Fruit fly (Drosophila melanogaster) whole organism, embryonic: Measurements from ENCODE around the gene Dbp21E2.

Experiments used
- ATbp ChIP-seq: fragments of 200-800 bp; sonication (Bioruptor generic); optimal IDR thresholded peaks from 2 replicates; lab custom pipeline; 2017; ENCODE audit warnings: missing biosample characterization, mild to moderate bottlenecking, missing genetic modification characterization, missing genetic modification reagents
- CG10431 ChIP-seq: fragments of 200-800 bp; sonication (Bioruptor generic); optimal IDR thresholded peaks from 3 replicates; lab custom pipeline; 2018; ENCODE audit warnings: missing biosample characterization, mild to moderate bottlenecking, missing genetic modification characterization
- CG13287 ChIP-seq: fragments of 200-800 bp; sonication (Bioruptor generic); IDR thresholded peaks from 2 replicates; pipeline ENCODE4 v1.3.6; 2022; ENCODE audit warnings: missing biosample characterization, missing genetic modification characterization; ENCODE audit not compliant: partially characterized antibody
- CG14965 ChIP-seq: fragments of 200-800 bp; sonication (Bioruptor generic); optimal IDR thresholded peaks from 2 replicates; lab custom pipeline; 2016; ENCODE audit warnings: missing biosample characterization, missing genetic modification characterization, borderline replicate concordance
- CG16815 ChIP-seq: fragments of 200-800 bp; sonication (Bioruptor generic); optimal IDR thresholded peaks from 3 replicates; lab custom pipeline; 2017; ENCODE audit warnings: missing biosample characterization, mild to moderate bottlenecking, missing genetic modification characterization
- CG16863 ChIP-seq: fragments of 200-800 bp; sonication (Bioruptor generic); optimal IDR thresholded peaks from 3 replicates; lab custom pipeline; 2016; ENCODE audit warnings: missing biosample characterization, missing genetic modification characterization
- CG17359 ChIP-seq: fragments of 200-800 bp; sonication (Bioruptor generic); optimal IDR thresholded peaks from 3 replicates; lab custom pipeline; 2018; ENCODE audit warnings: missing biosample characterization, mild to moderate bottlenecking, missing genetic modification characterization, moderate library complexity
- CG18764 ChIP-seq: fragments of 200-800 bp; sonication (Bioruptor generic); optimal IDR thresholded peaks from 3 replicates; lab custom pipeline; 2016; ENCODE audit warnings: missing biosample characterization, missing genetic modification characterization
- CG2202 ChIP-seq: fragments of 200-800 bp; sonication (Bioruptor generic); optimal IDR thresholded peaks from 2 replicates; lab custom pipeline; 2018; ENCODE audit warnings: missing biosample characterization, mild to moderate bottlenecking, missing genetic modification characterization
- CG31224 ChIP-seq: fragments of 200-800 bp; sonication (Bioruptor generic); IDR thresholded peaks from 2 replicates; pipeline ENCODE4 v1.3.6; 2022; ENCODE audit warnings: missing biosample characterization, missing genetic modification characterization
- CG32767 ChIP-seq: fragments of 200-800 bp; sonication (Bioruptor generic); IDR thresholded peaks from 2 replicates; pipeline ENCODE4 v1.3.6; 2022; ENCODE audit warnings: missing biosample characterization, missing genetic modification characterization
- CG32772 ChIP-seq: fragments of 200-800 bp; sonication (Bioruptor generic); IDR thresholded peaks from 2 replicates; pipeline ENCODE4 v1.3.6; 2022; ENCODE audit warnings: missing biosample characterization, missing genetic modification characterization
- CG3407 ChIP-seq: fragments of 200-800 bp; sonication (Bioruptor generic); optimal IDR thresholded peaks from 2 replicates; lab custom pipeline; 2018; ENCODE audit warnings: missing biosample characterization, mild to moderate bottlenecking, missing genetic modification characterization
- CG34224 ChIP-seq: fragments of 200-800 bp; sonication (Bioruptor generic); IDR thresholded peaks from 3 replicates; pipeline ENCODE4 v1.3.6; 2022; ENCODE audit warnings: missing biosample characterization, missing genetic modification characterization; ENCODE audit not compliant: partially characterized antibody
- CG3726 ChIP-seq: fragments of 200-800 bp; sonication (Bioruptor generic); IDR thresholded peaks from 3 replicates; pipeline ENCODE4, ENCODE4 v1.3.6; 2022; ENCODE audit warnings: missing biosample characterization, missing genetic modification characterization
- CG4328 ChIP-seq: fragments of 200-800 bp; sonication (Bioruptor generic); optimal IDR thresholded peaks from 3 replicates; lab custom pipeline; 2017; ENCODE audit warnings: missing biosample characterization, missing genetic modification reagents, missing genetic modification characterization
- CG4617 ChIP-seq: fragments of 200-800 bp; sonication (Bioruptor generic); optimal IDR thresholded peaks from 3 replicates; lab custom pipeline; 2016; ENCODE audit warnings: missing biosample characterization, missing genetic modification characterization, borderline replicate concordance
- CTCF ChIP-seq: fragments of 200-800 bp; sonication (Bioruptor generic); optimal IDR thresholded peaks from 2 replicates; lab custom pipeline; 2017; ENCODE audit warnings: missing biosample characterization, mild to moderate bottlenecking, missing genetic modification characterization, moderate library complexity
- Dek ChIP-seq: fragments of 200-800 bp; sonication (Bioruptor generic); optimal IDR thresholded peaks from 3 replicates; lab custom pipeline; 2019; ENCODE audit warnings: missing biosample characterization, mild to moderate bottlenecking, missing genetic modification characterization, moderate library complexity
- GATAe ChIP-seq: fragments of 200-800 bp; sonication (Bioruptor generic); conservative IDR thresholded peaks from 2 replicates; pipeline ENCODE4 v1.3.6; 2022; ENCODE audit warnings: missing biosample characterization, missing genetic modification characterization
- Hr78 ChIP-seq, 2 experiments: fragments of 200-800 bp in 1 of 2; fragments of >200 bp in 1 of 2; sonication (Bioruptor generic) in 1 of 2; optimal IDR thresholded peaks; 2 replicates each; lab custom pipeline; 2017 to 2019; ENCODE audit warnings: missing biosample characterization in 2 of 2, missing genetic modification characterization in 2 of 2, mild to moderate bottlenecking in 1 of 2, moderate library complexity in 1 of 2
- Kr ChIP-seq: fragments of 200-800 bp; sonication (Bioruptor generic); optimal IDR thresholded peaks from 2 replicates; lab custom pipeline; 2017; ENCODE audit warnings: missing biosample characterization, mild to moderate bottlenecking, missing genetic modification characterization
- Med ChIP-seq: fragments of 200-800 bp; sonication (Bioruptor generic); peaks from one replicate; lab custom pipeline; 2016; ENCODE audit warnings: missing biosample characterization, missing genetic modification characterization, mild to moderate bottlenecking, inconsistent platforms, moderate library complexity
- NC2β ChIP-seq: fragments of 200-800 bp; sonication (Bioruptor generic); optimal IDR thresholded peaks from 2 replicates; lab custom pipeline; 2016; ENCODE audit warnings: missing biosample characterization, missing genetic modification characterization
- NK7.1 ChIP-seq: fragments of 200-800 bp; sonication (Bioruptor generic); optimal IDR thresholded peaks from 3 replicates; lab custom pipeline; 2016; ENCODE audit warnings: missing biosample characterization, missing genetic modification characterization
- PHDP ChIP-seq: fragments of 200-800 bp; sonication (Bioruptor generic); optimal IDR thresholded peaks from 3 replicates; lab custom pipeline; 2018; ENCODE audit warnings: missing biosample characterization, mild to moderate bottlenecking, missing genetic modification characterization, moderate library complexity
- Rx ChIP-seq: fragments of 200-800 bp; sonication (Bioruptor generic); IDR thresholded peaks from 2 replicates; pipeline ENCODE4 v1.3.6; 2022; ENCODE audit warnings: missing biosample characterization, missing genetic modification characterization
- Stat92E ChIP-seq, 3 experiments: fragments of >200 bp in 2 of 3; fragments of 200-800 bp in 1 of 3; sonication (Bioruptor generic) in 1 of 3; optimal IDR thresholded peaks; 2 replicates each; lab custom pipeline; 2017 to 2019; ENCODE audit warnings: missing biosample characterization in 3 of 3, missing genetic modification characterization in 3 of 3, mild to moderate bottlenecking in 1 of 3, moderate library complexity in 1 of 3
- abd-A ChIP-seq: fragments of 200-800 bp; sonication (Bioruptor generic); optimal IDR thresholded peaks from 3 replicates; lab custom pipeline; 2019; ENCODE audit warnings: missing biosample characterization, mild to moderate bottlenecking, missing genetic modification characterization, moderate library complexity
- corto ChIP-seq: fragments of 200-800 bp; sonication (Bioruptor generic); optimal IDR thresholded peaks from 2 replicates; lab custom pipeline; 2016; ENCODE audit warnings: missing biosample characterization, mild to moderate bottlenecking, missing genetic modification characterization, moderate library complexity
- da ChIP-seq: fragments of 200-800 bp; sonication (Bioruptor generic); optimal IDR thresholded peaks from 2 replicates; lab custom pipeline; 2016; ENCODE audit warnings: missing biosample characterization, missing genetic modification characterization
- eyg ChIP-seq: fragments of 200-800 bp; sonication (Bioruptor generic); optimal IDR thresholded peaks from 3 replicates; lab custom pipeline; 2016; ENCODE audit warnings: missing biosample characterization, missing genetic modification characterization
- gcm2 ChIP-seq: fragments of 200-800 bp; sonication (Bioruptor generic); optimal IDR thresholded peaks from 2 replicates; lab custom pipeline; 2016; ENCODE audit warnings: missing biosample characterization, missing genetic modification characterization
- gem ChIP-seq: fragments of 200-800 bp; sonication (Bioruptor generic); optimal IDR thresholded peaks from 2 replicates; lab custom pipeline; 2019; ENCODE audit warnings: missing biosample characterization, mild to moderate bottlenecking, missing genetic modification characterization, moderate library complexity
- gsb-n ChIP-seq: fragments of 200-800 bp; sonication (Bioruptor generic); optimal IDR thresholded peaks from 3 replicates; lab custom pipeline; 2018; ENCODE audit warnings: missing biosample characterization, mild to moderate bottlenecking, missing genetic modification characterization
- her ChIP-seq: fragments of 200-800 bp; sonication (Bioruptor generic); optimal IDR thresholded peaks from 2 replicates; lab custom pipeline; 2016; ENCODE audit warnings: missing biosample characterization, missing genetic modification characterization
- ind ChIP-seq: fragments of 200-800 bp; sonication (Bioruptor generic); optimal IDR thresholded peaks from 3 replicates; lab custom pipeline; 2016; ENCODE audit warnings: missing biosample characterization, missing genetic modification characterization
- inv ChIP-seq: fragments of 200-800 bp; sonication (Bioruptor generic); IDR thresholded peaks from 2 replicates; pipeline ENCODE4 v1.3.6; 2022; ENCODE audit warnings: missing biosample characterization, missing genetic modification characterization; ENCODE audit not compliant: partially characterized antibody
- ken ChIP-seq: fragments of 200-800 bp; sonication (Bioruptor generic); IDR thresholded peaks from 3 replicates; pipeline ENCODE4 v1.3.6; 2022; ENCODE audit warnings: missing biosample characterization, missing genetic modification characterization
- lab ChIP-seq: fragments of 200-800 bp; sonication (Bioruptor generic); optimal IDR thresholded peaks from 3 replicates; lab custom pipeline; 2017; ENCODE audit warnings: missing biosample characterization, missing genetic modification characterization, mild to moderate bottlenecking, moderate library complexity, missing genetic modification reagents
- lilli ChIP-seq: fragments of 200-800 bp; sonication (Bioruptor generic); optimal IDR thresholded peaks from 3 replicates; lab custom pipeline; 2016; ENCODE audit warnings: missing biosample characterization, missing genetic modification characterization
- odd ChIP-seq: fragments of 200-800 bp; sonication (Bioruptor generic); optimal IDR thresholded peaks from 2 replicates; lab custom pipeline; 2017; ENCODE audit warnings: missing biosample characterization, mild to moderate bottlenecking, missing genetic modification characterization
- pb ChIP-seq: fragments of 200-800 bp; sonication (Bioruptor generic); optimal IDR thresholded peaks from 3 replicates; lab custom pipeline; 2016; ENCODE audit warnings: missing biosample characterization, missing genetic modification characterization
- sd ChIP-seq: fragments of 200-800 bp; sonication (Bioruptor generic); optimal IDR thresholded peaks from 3 replicates; lab custom pipeline; 2018; ENCODE audit warnings: missing biosample characterization, mild to moderate bottlenecking, missing genetic modification characterization, moderate library complexity
- sqz ChIP-seq: fragments of 200-800 bp; sonication (Bioruptor generic); optimal IDR thresholded peaks from 3 replicates; lab custom pipeline; 2018; ENCODE audit warnings: missing biosample characterization, mild to moderate bottlenecking, missing genetic modification characterization
- tap ChIP-seq: fragments of 200-800 bp; optimal IDR thresholded peaks from 3 replicates; lab custom pipeline; 2019; ENCODE audit warnings: missing biosample characterization, mild to moderate bottlenecking, missing genetic modification characterization, moderate library complexity
- tio ChIP-seq: fragments of 200-800 bp; sonication (Bioruptor generic); optimal IDR thresholded peaks from 2 replicates; lab custom pipeline; 2017; ENCODE audit warnings: missing biosample characterization, missing genetic modification characterization, inconsistent platforms
- twi ChIP-seq: fragments of 200-800 bp; optimal IDR thresholded peaks from 2 replicates; lab custom pipeline; 2019; ENCODE audit warnings: missing biosample characterization, mild to moderate bottlenecking, missing genetic modification characterization, moderate library complexity
- usp ChIP-seq: fragments of >200 bp; optimal IDR thresholded peaks from 2 replicates; lab custom pipeline; 2017; ENCODE audit warnings: missing biosample characterization, missing genetic modification characterization

Dbp21E2 gene

DNA sequence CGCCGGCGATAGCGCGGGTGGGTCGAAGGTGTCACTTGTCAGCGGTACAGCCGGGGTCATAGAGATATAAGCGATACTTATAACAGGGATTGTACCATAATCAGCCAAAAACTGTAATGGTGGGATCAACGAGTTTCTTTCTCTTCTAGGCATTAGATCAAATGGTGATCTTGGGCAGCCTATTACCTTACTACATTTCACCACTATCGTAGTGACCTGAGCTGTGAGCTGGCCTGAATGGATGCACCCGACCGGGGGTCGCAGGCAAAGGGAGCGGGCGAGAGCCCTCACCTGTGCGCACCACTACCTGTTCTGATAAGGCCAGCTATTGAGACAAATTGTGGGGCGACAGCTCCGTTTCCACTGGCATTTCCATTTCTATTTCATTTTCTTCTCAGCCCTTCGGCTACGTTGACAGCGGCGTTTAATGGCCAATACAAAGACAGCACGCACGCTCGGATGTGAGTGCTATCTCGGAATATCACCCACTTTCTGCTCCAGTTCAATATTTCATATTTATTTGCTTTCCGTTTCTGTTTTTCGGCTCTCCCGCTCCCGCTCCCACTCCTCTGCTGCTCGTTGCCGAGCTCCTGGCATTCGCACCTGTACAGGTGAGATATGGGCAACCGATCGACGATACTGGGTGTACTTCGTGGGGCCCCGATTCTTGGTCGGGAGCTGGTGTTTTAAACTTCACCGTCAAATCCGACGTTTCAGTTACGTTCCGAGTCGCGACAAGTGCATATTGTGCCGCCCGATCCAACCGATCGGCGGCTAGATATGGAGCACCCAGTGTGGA lies 45.5 kb downstream of the Dbp21E2 start (continued):
- TF ChIP-seq CG31224 (GFP tag; lab: Robert Waterston, UW) (peak; percentile 67), CG14965 (GFP tag; lab: Kevin White, UChicago) (no peak), CG16863 (GFP tag; lab: Kevin White, UChicago) (peak; percentile 84), gcm2 (no peak), ken (GFP tag; lab: Robert Waterston, UW) (peak; percentile 89), CG18764 (GFP tag; lab: Kevin White, UChicago) (peak; percentile 40), sqz (GFP tag; lab: Kevin White, UChicago) (peak; percentile 36), lilli (GFP tag; lab: Kevin White, UChicago) (peak; percentile 75), lab (peak; percentile 87), eyg (GFP tag; lab: Kevin White, UChicago) (peak; percentile 29), usp (GFP tag; lab: Kevin White, UChicago) (no peak), CG32767 (GFP tag; lab: Robert Waterston, UW) (peak; percentile 72), sd (peak; percentile 21), CG34224 (GFP tag; lab: Robert Waterston, UW) (no peak), PHDP (tag; lab: Kevin White, UChicago) (peak; percentile 53), inv (no peak), Kr (GFP tag; lab: Kevin White, UChicago) (no peak), pb (GFP tag; lab: Kevin White, UChicago) (peak; percentile 55), CG13287 (GFP tag; lab: Robert Waterston, UW) (no peak), da (GFP tag; lab: Kevin White, UChicago) (no peak), Rx (peak; percentile 77), CG10431 (GFP tag; lab: Kevin White, UChicago) (no peak), CG3407 (GFP tag; lab: Kevin White, UChicago) (peak; percentile 71), NK7.1 (GFP tag; lab: Kevin White, UChicago) (no peak), odd (GFP tag; lab: Kevin White, UChicago) (peak; percentile 61), CG2202 (tag; lab: Kevin White, UChicago) (peak; percentile 15), twi (tag; lab: Kevin White, UChicago) (peak; percentile 34), NC2β (GFP tag; lab: Kevin White, UChicago) (peak; percentile 21), Stat92E (GFP tag; optimal IDR thresholded peaks at IDR 0.05; lab: Kevin White, UChicago) (peak in 1 of 3 experiments; percentile 48), CG4328 (no peak), CG32772 (GFP tag; lab: Robert Waterston, UW) (peak; percentile 88), gem (tag; lab: Kevin White, UChicago) (peak; percentile 83), CG17359 (tag; lab: Kevin White, UChicago) (peak; percentile 89), tio (GFP tag; lab: Kevin White, UChicago) (peak; percentile 62), CG4617 (GFP tag; lab: Kevin White, UChicago) (peak; percentile 31), tap (tag; lab: Kevin White, UChicago) (peak; percentile 71), Med (GFP tag; lab: Kevin White, UChicago) (peak; percentile 96), gsb-n (tag; lab: Kevin White, UChicago) (peak; percentile 81), CTCF (GFP tag; lab: Kevin White, UChicago) (peak; percentile 1), her (GFP tag; lab: Kevin White, UChicago) (peak; percentile 53), CG3726 (peak; percentile 83; the same call in 2 of the 3 replicates), Hr78 (GFP tag; optimal IDR thresholded peaks at IDR 0.05; lab: Kevin White, UChicago) (peak in 1 of 2 experiments; percentile 99), ATbp (GFP tag; lab: Kevin White, UChicago) (peak; percentile 85), abd-A (tag; lab: Kevin White, UChicago) (no peak), CG16815 (GFP tag; lab: Kevin White, UChicago) (peak; percentile 65), Dek (tag; lab: Kevin White, UChicago) (peak; percentile 66), GATAe (GFP tag; lab: Robert Waterston, UW) (peak; percentile 23; the same call in 1 of the 2 replicates), ind (GFP tag; lab: Kevin White, UChicago) (peak; percentile 80), corto (GFP tag; lab: Kevin White, UChicago) (no peak)
